Fruit fly (Drosophila melanogaster): ENCODE data around the gene ppan.

Gene ppan

dm6 chr3R:21127352-21127985, 11.4 kb downstream of the ppan start, which contains the start of the genes slmb and CG5793 (continued):
- TF ChIP-seq eyg (GFP tag; optimal IDR thresholded peaks at IDR 0.05): peak; percentile 37
- TF ChIP-seq CG1024 (GFP tag; IDR thresholded peaks at IDR 0.05): peak; percentile 43
- peak; percentile 53 for TF ChIP-seq CG10543 (GFP tag; optimal IDR thresholded peaks at IDR 0.05)
- no peak for TF ChIP-seq pita (GFP tag; optimal IDR thresholded peaks at IDR 0.05)
- TF ChIP-seq CG17186 (GFP tag; optimal IDR thresholded peaks at IDR 0.05): peak; percentile 68
- peak; percentile 59 for TF ChIP-seq CG12155 (GFP tag; optimal IDR thresholded peaks at IDR 0.05)
- TF ChIP-seq CG2129 (GFP tag; IDR thresholded peaks at IDR 0.05; ENCODE audit: partially characterized antibody): 0 out of 2 replicates have a peak, but pooled peaks have one; percentile 13
- TF ChIP-seq row (GFP tag; IDR thresholded peaks at IDR 0.05): peak; percentile 59
- TF ChIP-seq ems (GFP tag; optimal IDR thresholded peaks at IDR 0.05): peak; percentile 31
- TF ChIP-seq zfh1 (GFP tag; IDR thresholded peaks at IDR 0.05): peak; percentile 64; the same call in 2 of the 3 replicates
- TF ChIP-seq grn (GFP tag; optimal IDR thresholded peaks at IDR 0.05): peak; percentile 17
- peak; percentile 39 for TF ChIP-seq MTF-1 (GFP tag; optimal IDR thresholded peaks at IDR 0.05; ENCODE audit: borderline replicate concordance)
- TF ChIP-seq CG7357 (GFP tag; IDR thresholded peaks at IDR 0.05): no peak
- no peak for TF ChIP-seq en (GFP tag; optimal IDR thresholded peaks at IDR 0.05)
- peak; percentile 33 for TF ChIP-seq CG4328 (GFP tag; optimal IDR thresholded peaks at IDR 0.05)
- TF ChIP-seq mam (GFP tag; optimal IDR thresholded peaks at IDR 0.05): peak; percentile 74
- peak; percentile 28 for TF ChIP-seq YL-1 (GFP tag; optimal IDR thresholded peaks at IDR 0.05)
- no peak; the same call in 1 of the 2 replicates for TF ChIP-seq ssp (GFP tag; IDR thresholded peaks at IDR 0.05)
- TF ChIP-seq Ets65A (GFP tag): peak; percentile 93
- peak; percentile 12 for TF ChIP-seq Abd-B (GFP tag; optimal IDR thresholded peaks at IDR 0.05)
- no peak for TF ChIP-seq CG6254 (GFP tag; optimal IDR thresholded peaks at IDR 0.05)
- peak; percentile 23; the same call in 1 of the 3 replicates for TF ChIP-seq CG17361 (GFP tag; IDR thresholded peaks at IDR 0.05)
- TF ChIP-seq tx (GFP tag; optimal IDR thresholded peaks at IDR 0.05): peak; percentile 1
- TF ChIP-seq vvl (GFP tag; IDR thresholded peaks at IDR 0.05): peak; percentile 41
- peak; percentile 39 for TF ChIP-seq NfI (GFP tag; optimal IDR thresholded peaks at IDR 0.05)
- no peak for TF ChIP-seq h (optimal IDR thresholded peaks at IDR 0.05)
- peak; percentile 43 for TF ChIP-seq bab2 (GFP tag; optimal IDR thresholded peaks at IDR 0.05)
- TF ChIP-seq wek (GFP tag; optimal IDR thresholded peaks at IDR 0.05): no peak
- peak; percentile 59 to 67 for TF ChIP-seq dpn (GFP tag; optimal IDR thresholded peaks at IDR 0.05)
- no peak for TF ChIP-seq yki (optimal IDR thresholded peaks at IDR 0.05)
- peak; percentile 59 for TF ChIP-seq Dip3 (GFP tag; optimal IDR thresholded peaks at IDR 0.05)
- peak; percentile 23 for TF ChIP-seq crc (GFP tag; optimal IDR thresholded peaks at IDR 0.05)
- TF ChIP-seq ci (GFP tag; IDR thresholded peaks at IDR 0.05): peak; percentile 56; the same call in 1 of the 3 replicates
- TF ChIP-seq Dbx (GFP tag; IDR thresholded peaks at IDR 0.05): peak; percentile 57; the same call in 2 of the 3 replicates
- TF ChIP-seq Six4 (GFP tag; optimal IDR thresholded peaks at IDR 0.05): peak; percentile 11
- TF ChIP-seq run (tag; optimal IDR thresholded peaks at IDR 0.05): no peak
- peak; percentile 67 for TF ChIP-seq sob (GFP tag; IDR thresholded peaks at IDR 0.05)
- TF ChIP-seq CG9932 (GFP tag; IDR thresholded peaks at IDR 0.05): peak; percentile 74
- peak; percentile 28 for TF ChIP-seq CG3281 (GFP tag; optimal IDR thresholded peaks at IDR 0.05)
- peak; percentile 10 for TF ChIP-seq CG3995 (GFP tag; optimal IDR thresholded peaks at IDR 0.05)
- peak; percentile 74 for TF ChIP-seq jumu (GFP tag; optimal IDR thresholded peaks at IDR 0.05)
- peak; percentile 24 for TF ChIP-seq CG9817 (tag; optimal IDR thresholded peaks at IDR 0.05)
- TF ChIP-seq CG10431 (GFP tag; optimal IDR thresholded peaks at IDR 0.05): peak; percentile 73
- TF ChIP-seq shn (GFP tag; optimal IDR thresholded peaks at IDR 0.05): peak; percentile 72
- peak; percentile 58 for TF ChIP-seq Doc3 (GFP tag; IDR thresholded peaks at IDR 0.05; ENCODE audit: partially characterized antibody)
- peak; percentile 32 for TF ChIP-seq CG4820 (GFP tag; optimal IDR thresholded peaks at IDR 0.05)
- peak; percentile 59 for TF ChIP-seq Bgb (GFP tag; IDR thresholded peaks at IDR 0.05; ENCODE audit: partially characterized antibody)
- peak; percentile 53 for TF ChIP-seq bcd (GFP tag; optimal IDR thresholded peaks at IDR 0.05)
- 0 out of 2 replicates have a peak, but pooled peaks have one; percentile 49 for TF ChIP-seq ato (GFP tag; IDR thresholded peaks at IDR 0.05; ENCODE audit: partially characterized antibody)
- TF ChIP-seq CG1832 (GFP tag; optimal IDR thresholded peaks at IDR 0.05): no peak
